Fruit fly (Drosophila melanogaster) whole organism, embryonic: ENCODE results near the gene cac.

Source experiments
- Atf6 ChIP-seq: fragments of 200-800 bp; sonication (Bioruptor generic); IDR thresholded peaks from 2 replicates; pipeline ENCODE4 v1.3.6; 2022; ENCODE audit warnings: missing biosample characterization, missing genetic modification characterization
- BEAF-32 ChIP-seq: fragments of 200-800 bp; sonication (Bioruptor generic); optimal IDR thresholded peaks from 3 replicates; lab custom pipeline; 2017; ENCODE audit warnings: missing biosample characterization, missing genetic modification characterization, mild to moderate bottlenecking, moderate library complexity, missing genetic modification reagents
- Bgb ChIP-seq: fragments of 200-800 bp; sonication (Bioruptor generic); IDR thresholded peaks from 2 replicates; pipeline ENCODE4 v1.3.6; 2022; ENCODE audit warnings: missing biosample characterization, missing genetic modification characterization; ENCODE audit not compliant: partially characterized antibody
- C15 ChIP-seq: fragments of 200-800 bp; sonication (Bioruptor generic); IDR thresholded peaks from 3 replicates; pipeline ENCODE4 v1.3.6; 2022; ENCODE audit warnings: missing biosample characterization, missing genetic modification characterization
- CG10147 ChIP-seq: fragments of 200-800 bp; sonication (Bioruptor generic); optimal IDR thresholded peaks from 2 replicates; lab custom pipeline; 2019; ENCODE audit warnings: missing biosample characterization, mild to moderate bottlenecking, missing genetic modification characterization, moderate library complexity
- CG10209 ChIP-seq: fragments of 200-800 bp; sonication (Bioruptor generic); optimal IDR thresholded peaks from 3 replicates; lab custom pipeline; 2017; ENCODE audit warnings: missing biosample characterization, mild to moderate bottlenecking, missing genetic modification characterization, missing genetic modification reagents
- CG11247 ChIP-seq: fragments of 200-800 bp; sonication (Bioruptor generic); IDR thresholded peaks from 2 replicates; pipeline ENCODE4 v1.3.6; 2022; ENCODE audit warnings: missing biosample characterization, missing genetic modification characterization
- CG11695 ChIP-seq: fragments of 200-800 bp; sonication (Bioruptor generic); IDR thresholded peaks from 3 replicates; pipeline ENCODE4 v1.3.6; 2022; ENCODE audit warnings: missing biosample characterization, missing genetic modification characterization
- CG12236 ChIP-seq: fragments of 200-800 bp; sonication (Bioruptor generic); optimal IDR thresholded peaks from 2 replicates; lab custom pipeline; 2016; ENCODE audit warnings: missing biosample characterization, missing genetic modification characterization
- CG14710 ChIP-seq: fragments of 200-800 bp; sonication (Bioruptor generic); optimal IDR thresholded peaks from 3 replicates; lab custom pipeline; 2019; ENCODE audit warnings: missing biosample characterization, mild to moderate bottlenecking, missing genetic modification characterization, moderate library complexity
- CG16779 ChIP-seq: fragments of 200-800 bp; sonication (Bioruptor generic); IDR thresholded peaks from 2 replicates; pipeline ENCODE4 v1.3.6; 2022; ENCODE audit warnings: missing biosample characterization, missing genetic modification characterization
- CG17186 ChIP-seq: fragments of 200-800 bp; sonication (Bioruptor generic); optimal IDR thresholded peaks from 3 replicates; lab custom pipeline; 2017; ENCODE audit warnings: missing biosample characterization, missing genetic modification reagents, missing genetic modification characterization
- CG17802 ChIP-seq: fragments of 200-800 bp; sonication (Bioruptor generic); optimal IDR thresholded peaks from 2 replicates; lab custom pipeline; 2018; ENCODE audit warnings: missing biosample characterization, mild to moderate bottlenecking, missing genetic modification characterization, moderate library complexity
- CG3281 ChIP-seq: fragments of 200-800 bp; sonication (Bioruptor generic); optimal IDR thresholded peaks from 3 replicates; lab custom pipeline; 2017; ENCODE audit warnings: missing biosample characterization, mild to moderate bottlenecking, missing genetic modification characterization
- CG33557 ChIP-seq: fragments of 200-800 bp; sonication (Bioruptor generic); optimal IDR thresholded peaks from 2 replicates; lab custom pipeline; 2019; ENCODE audit warnings: missing biosample characterization, mild to moderate bottlenecking, missing genetic modification characterization, moderate library complexity
- CG3726 ChIP-seq: fragments of 200-800 bp; sonication (Bioruptor generic); IDR thresholded peaks from 3 replicates; pipeline ENCODE4, ENCODE4 v1.3.6; 2022; ENCODE audit warnings: missing biosample characterization, missing genetic modification characterization
- CG8478 ChIP-seq: fragments of >200 bp; optimal IDR thresholded peaks from 2 replicates; lab custom pipeline; 2018
- CTCF ChIP-seq: fragments of 200-800 bp; sonication (Bioruptor generic); optimal IDR thresholded peaks from 2 replicates; lab custom pipeline; 2017; ENCODE audit warnings: missing biosample characterization, mild to moderate bottlenecking, missing genetic modification characterization, moderate library complexity
- Dad ChIP-seq: fragments of 200-800 bp; sonication (Bioruptor generic); optimal IDR thresholded peaks from 3 replicates; lab custom pipeline; 2016; ENCODE audit warnings: missing biosample characterization, missing genetic modification characterization
- Dip3 ChIP-seq: fragments of 200-800 bp; sonication (Bioruptor generic); optimal IDR thresholded peaks from 3 replicates; lab custom pipeline; 2016; ENCODE audit warnings: missing biosample characterization, missing genetic modification characterization
- Fer1 ChIP-seq: fragments of 200-800 bp; sonication (Bioruptor generic); optimal IDR thresholded peaks from 2 replicates; lab custom pipeline; 2017; ENCODE audit warnings: missing biosample characterization, mild to moderate bottlenecking, missing genetic modification characterization
- HLHmδ ChIP-seq: fragments of 200-800 bp; sonication (Bioruptor generic); optimal IDR thresholded peaks from 2 replicates; lab custom pipeline; 2018; ENCODE audit warnings: missing biosample characterization, mild to moderate bottlenecking, missing genetic modification characterization, moderate library complexity
- Hand ChIP-seq: fragments of 200-800 bp; sonication (Bioruptor generic); optimal IDR thresholded peaks from 2 replicates; lab custom pipeline; 2017; ENCODE audit warnings: mild to moderate bottlenecking, missing biosample characterization, missing genetic modification reagents, missing genetic modification characterization
- Hr3 ChIP-seq: fragments of 200-800 bp; sonication (Bioruptor generic); optimal IDR thresholded peaks from 3 replicates; lab custom pipeline; 2016; ENCODE audit warnings: missing biosample characterization, missing genetic modification characterization
- Hsf ChIP-seq: fragments of 200-800 bp; sonication (Bioruptor generic); optimal IDR thresholded peaks from 3 replicates; lab custom pipeline; 2016; ENCODE audit warnings: missing biosample characterization, missing genetic modification characterization
- Lhr ChIP-seq: fragments of 200-800 bp; sonication (Bioruptor generic); optimal IDR thresholded peaks from 3 replicates; lab custom pipeline; 2017; ENCODE audit warnings: mild to moderate bottlenecking, missing biosample characterization, missing genetic modification reagents, missing genetic modification characterization
- Myb ChIP-seq: fragments of 200-800 bp; sonication (Bioruptor generic); optimal IDR thresholded peaks from 2 replicates; lab custom pipeline; 2016; ENCODE audit warnings: missing biosample characterization, missing genetic modification characterization
- Sin3A ChIP-seq: fragments of >200 bp; optimal IDR thresholded peaks from 2 replicates; lab custom pipeline; 2018
- amos ChIP-seq: fragments of 200-800 bp; sonication (Bioruptor generic); IDR thresholded peaks from 2 replicates; pipeline ENCODE4 v1.3.6; 2022; ENCODE audit warnings: missing biosample characterization, missing genetic modification characterization; ENCODE audit not compliant: partially characterized antibody
- caup ChIP-seq: fragments of 200-800 bp; sonication (Bioruptor generic); optimal IDR thresholded peaks from 3 replicates; lab custom pipeline; 2017; ENCODE audit warnings: missing biosample characterization, mild to moderate bottlenecking, missing genetic modification characterization, moderate library complexity; ENCODE audit not compliant: severe bottlenecking
- ci ChIP-seq: fragments of 200-800 bp; sonication (Bioruptor generic); IDR thresholded peaks from 3 replicates; pipeline ENCODE4 v1.3.6; 2022; ENCODE audit warnings: missing biosample characterization, missing genetic modification characterization
- cwo ChIP-seq: fragments of 200-800 bp; sonication (Bioruptor generic); optimal IDR thresholded peaks from 3 replicates; lab custom pipeline; 2017; ENCODE audit warnings: missing biosample characterization, missing genetic modification characterization, mild to moderate bottlenecking, moderate library complexity, missing genetic modification reagents
- dmrt99B ChIP-seq: fragments of 200-800 bp; sonication (Bioruptor generic); optimal IDR thresholded peaks from 2 replicates; lab custom pipeline; 2018; ENCODE audit warnings: missing biosample characterization, mild to moderate bottlenecking, missing genetic modification characterization, moderate library complexity
- emc ChIP-seq: fragments of 200-800 bp; sonication (Bioruptor generic); optimal IDR thresholded peaks from 2 replicates; lab custom pipeline; 2016; ENCODE audit warnings: missing biosample characterization, missing genetic modification characterization
- ewg ChIP-seq: fragments of 200-800 bp; sonication (Bioruptor generic); optimal IDR thresholded peaks from 3 replicates; lab custom pipeline; 2017; ENCODE audit warnings: mild to moderate bottlenecking, missing biosample characterization, missing genetic modification reagents, missing genetic modification characterization
- fd64A ChIP-seq: fragments of 200-800 bp; sonication (Bioruptor generic); optimal IDR thresholded peaks from 3 replicates; lab custom pipeline; 2018; ENCODE audit warnings: missing biosample characterization, mild to moderate bottlenecking, missing genetic modification characterization
- her ChIP-seq: fragments of 200-800 bp; sonication (Bioruptor generic); optimal IDR thresholded peaks from 2 replicates; lab custom pipeline; 2016; ENCODE audit warnings: missing biosample characterization, missing genetic modification characterization
- ken ChIP-seq: fragments of 200-800 bp; sonication (Bioruptor generic); IDR thresholded peaks from 3 replicates; pipeline ENCODE4 v1.3.6; 2022; ENCODE audit warnings: missing biosample characterization, missing genetic modification characterization
- maf-S ChIP-seq: fragments of 200-800 bp; sonication (Bioruptor generic); optimal IDR thresholded peaks from 2 replicates; lab custom pipeline; 2016; ENCODE audit warnings: missing biosample characterization, missing genetic modification characterization
- nom ChIP-seq: fragments of 200-800 bp; sonication (Bioruptor generic); optimal IDR thresholded peaks from 2 replicates; lab custom pipeline; 2017; ENCODE audit warnings: missing biosample characterization, missing genetic modification characterization, mild to moderate bottlenecking, moderate library complexity, missing genetic modification reagents
- org-1 ChIP-seq: fragments of 200-800 bp; sonication (Bioruptor generic); optimal IDR thresholded peaks from 2 replicates; lab custom pipeline; 2017; ENCODE audit warnings: missing biosample characterization, missing genetic modification characterization
- p53 ChIP-seq: fragments of 200-800 bp; sonication (Bioruptor generic); optimal IDR thresholded peaks from 2 replicates; lab custom pipeline; 2016; ENCODE audit warnings: missing biosample characterization, missing genetic modification characterization
- pan ChIP-seq, 4 experiments: fragments of >200 bp in 3 of 4; fragments of 200-800 bp in 1 of 4; sonication (Bioruptor generic) in 1 of 4; optimal IDR thresholded peaks in 3 of 4; IDR thresholded peaks in 1 of 4; 2 replicates each; pipeline versions ENCODE4 v1.3.6 to Lab custom; 2017 to 2022; ENCODE audit warnings: missing biosample characterization in 2 of 4, missing genetic modification characterization in 2 of 4, mixed read lengths in 1 of 4
- pfk ChIP-seq: fragments of 200-800 bp; sonication (Bioruptor generic); optimal IDR thresholded peaks from 2 replicates; lab custom pipeline; 2018; ENCODE audit warnings: missing biosample characterization, mild to moderate bottlenecking, missing genetic modification characterization, moderate library complexity
- pum ChIP-seq: fragments of 200-800 bp; sonication (Bioruptor generic); optimal IDR thresholded peaks from 2 replicates; lab custom pipeline; 2016; ENCODE audit warnings: missing biosample characterization, missing genetic modification characterization
- pzg ChIP-seq: fragments of 200-800 bp; sonication (Bioruptor generic); optimal IDR thresholded peaks from 3 replicates; lab custom pipeline; 2018; ENCODE audit warnings: missing biosample characterization, mild to moderate bottlenecking, missing genetic modification characterization, moderate library complexity
- sna ChIP-seq: fragments of 200-800 bp; sonication (Bioruptor generic); IDR thresholded peaks from 2 replicates; pipeline ENCODE4 v1.3.6; 2022; ENCODE audit warnings: missing biosample characterization, missing genetic modification characterization; ENCODE audit not compliant: partially characterized antibody
- tna ChIP-seq: fragments of 200-800 bp; sonication (Bioruptor generic); IDR thresholded peaks from 2 replicates; pipeline ENCODE4 v1.3.6; 2022; ENCODE audit warnings: missing biosample characterization, missing genetic modification characterization; ENCODE audit not compliant: partially characterized antibody
- usp ChIP-seq: fragments of >200 bp; optimal IDR thresholded peaks from 2 replicates; lab custom pipeline; 2017; ENCODE audit warnings: missing biosample characterization, missing genetic modification characterization
- zf30C ChIP-seq: fragments of 200-800 bp; sonication (Bioruptor generic); optimal IDR thresholded peaks from 3 replicates; lab custom pipeline; 2018; ENCODE audit warnings: missing biosample characterization, mild to moderate bottlenecking, missing genetic modification characterization

The cac gene

DNA sequence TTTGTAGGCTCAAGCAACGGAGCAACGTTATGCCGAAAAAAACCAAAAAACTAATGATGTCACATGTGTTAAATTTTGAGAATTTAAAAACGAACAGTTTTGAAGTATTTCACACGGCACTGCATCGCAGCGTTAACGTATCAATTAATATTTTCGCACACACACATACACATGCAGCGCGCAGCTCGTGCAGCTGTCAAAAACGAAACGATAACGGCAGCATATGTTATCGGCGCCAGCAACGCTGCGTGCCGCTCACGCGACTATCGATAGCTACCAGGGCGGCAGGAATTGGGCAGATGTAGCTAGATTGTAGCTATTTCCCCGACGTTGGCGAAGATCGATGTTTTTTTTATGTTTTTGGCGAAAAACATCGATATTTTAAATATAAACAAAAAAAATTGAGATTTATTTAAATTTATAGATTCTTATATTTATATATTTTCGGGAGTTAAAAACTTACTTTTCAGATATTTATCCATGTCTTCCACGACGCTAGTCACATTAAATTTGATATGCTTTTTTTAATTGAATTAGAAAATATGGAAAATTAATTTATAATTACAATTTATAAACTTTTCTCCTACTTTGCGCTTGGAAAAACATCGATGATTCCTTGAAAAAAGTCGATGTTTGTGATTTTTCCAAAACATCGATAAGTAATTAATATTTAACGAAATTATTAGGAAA is 44.1 kb upstream of the cac start, which contains the start of gene Usp7 (continued):
- TF ChIP-seq CG11695 (no peak), pan (optimal IDR thresholded peaks at IDR 0.05; lab: Kevin White, UChicago) (no peak), pan (GFP tag; optimal IDR thresholded peaks at IDR 0.05 in 1 of 2, IDR thresholded peaks at IDR 0.05 in 1 of 2) (no peak), org-1 (GFP tag; lab: Kevin White, UChicago) (no peak), caup (GFP tag; lab: Kevin White, UChicago) (peak; percentile 15), CG3726 (no peak), Fer1 (GFP tag; lab: Kevin White, UChicago) (no peak), ci (GFP tag; lab: Robert Waterston, UW) (peak; percentile 61; the same call in 1 of the 3 replicates), dmrt99B (no peak), Hand (GFP tag; lab: Kevin White, UChicago) (peak; percentile 7), nom (GFP tag; lab: Kevin White, UChicago) (no peak), HLHmδ (GFP tag; lab: Kevin White, UChicago) (no peak), usp (no peak), Sin3A (lab: Kevin White, UChicago) (no peak), CG10209 (GFP tag; lab: Kevin White, UChicago) (no peak), ken (no peak), Myb (GFP tag; lab: Kevin White, UChicago) (peak; percentile 26), CG8478 (no peak), p53 (GFP tag; lab: Kevin White, UChicago) (no peak), Hsf (GFP tag; lab: Kevin White, UChicago) (peak; percentile 1), CG33557 (no peak), cwo (GFP tag; lab: Kevin White, UChicago) (no peak), amos (peak; percentile 97), CG14710 (tag; lab: Kevin White, UChicago) (peak; percentile 56), ewg (GFP tag; lab: Kevin White, UChicago) (no peak), sna (GFP tag; lab: Robert Waterston, UW) (peak; percentile 79), Bgb (GFP tag; lab: Robert Waterston, UW) (peak; percentile 98), emc (GFP tag; lab: Kevin White, UChicago) (no peak), pzg (GFP tag; lab: Kevin White, UChicago) (peak; percentile 82), CG17802 (tag; lab: Kevin White, UChicago) (peak; percentile 86), tna (GFP tag; lab: Robert Waterston, UW) (peak; percentile 92), Dip3 (no peak), pfk (peak; percentile 71), CG11247 (GFP tag; lab: Robert Waterston, UW) (no peak), BEAF-32 (peak; percentile 91), CG17186 (GFP tag; lab: Kevin White, UChicago) (peak; percentile 42), Dad (no peak), C15 (GFP tag; lab: Robert Waterston, UW) (no peak), Hr3 (no peak), CG3281 (no peak), zf30C (GFP tag; lab: Kevin White, UChicago) (no peak), her (GFP tag; lab: Kevin White, UChicago) (no peak), fd64A (GFP tag; lab: Kevin White, UChicago) (no peak), CTCF (GFP tag; lab: Kevin White, UChicago) (no peak), Lhr (no peak), Atf6 (GFP tag; lab: Robert Waterston, UW) (no peak), CG10147 (no peak), maf-S (GFP tag; lab: Kevin White, UChicago) (peak; percentile 2), CG16779 (GFP tag; lab: Robert Waterston, UW) (no peak), CG12236 (GFP tag; lab: Kevin White, UChicago) (no peak), pum (GFP tag; lab: Kevin White, UChicago) (no peak)
